Fruit fly (Drosophila melanogaster) whole organism, embryonic: ENCODE measurements around the gene Ugt37A2.

Experiments
- Blimp-1 ChIP-seq: fragments of 200-800 bp; sonication (Bioruptor generic); optimal IDR thresholded peaks from 3 replicates; lab custom pipeline; 2018; ENCODE audit warnings: missing biosample characterization, missing genetic modification characterization, mild to moderate bottlenecking, moderate library complexity, missing genetic modification reagents
- CG10147 ChIP-seq: fragments of 200-800 bp; sonication (Bioruptor generic); optimal IDR thresholded peaks from 2 replicates; lab custom pipeline; 2019; ENCODE audit warnings: missing biosample characterization, mild to moderate bottlenecking, missing genetic modification characterization, moderate library complexity
- CG10565 ChIP-seq: fragments of 200-800 bp; sonication (Bioruptor generic); optimal IDR thresholded peaks from 3 replicates; lab custom pipeline; 2016; ENCODE audit warnings: missing biosample characterization, mild to moderate bottlenecking, missing genetic modification characterization
- CG10654 ChIP-seq: fragments of 200-800 bp; sonication (Bioruptor generic); optimal IDR thresholded peaks from 2 replicates; lab custom pipeline; 2016; ENCODE audit warnings: missing biosample characterization, missing genetic modification characterization
- CG11247 ChIP-seq: fragments of 200-800 bp; sonication (Bioruptor generic); IDR thresholded peaks from 2 replicates; pipeline ENCODE4 v1.3.6; 2022; ENCODE audit warnings: missing biosample characterization, missing genetic modification characterization
- CG11456 ChIP-seq: fragments of 200-800 bp; sonication (Bioruptor generic); IDR thresholded peaks from 3 replicates; pipeline ENCODE4 v1.3.6; 2022; ENCODE audit warnings: missing biosample characterization, missing genetic modification characterization
- CG11504 ChIP-seq: fragments of 200-800 bp; sonication (Bioruptor generic); optimal IDR thresholded peaks from 3 replicates; lab custom pipeline; 2019; ENCODE audit warnings: missing biosample characterization, mild to moderate bottlenecking, missing genetic modification characterization, moderate library complexity
- CG12659 ChIP-seq: fragments of 200-800 bp; sonication (Bioruptor generic); optimal IDR thresholded peaks from 3 replicates; lab custom pipeline; 2017; ENCODE audit warnings: mild to moderate bottlenecking, missing biosample characterization, missing genetic modification reagents, missing genetic modification characterization
- CG14667 ChIP-seq: fragments of 200-800 bp; sonication (Bioruptor generic); IDR thresholded peaks from 2 replicates; pipeline ENCODE4 v1.3.6; 2022; ENCODE audit warnings: missing biosample characterization, missing genetic modification characterization
- CG15514 ChIP-seq: fragments of 200-800 bp; sonication (Bioruptor generic); optimal IDR thresholded peaks from 3 replicates; lab custom pipeline; 2017; ENCODE audit warnings: missing biosample characterization, missing genetic modification characterization, mild to moderate bottlenecking, moderate library complexity, missing genetic modification reagents
- CG17359 ChIP-seq: fragments of 200-800 bp; sonication (Bioruptor generic); optimal IDR thresholded peaks from 3 replicates; lab custom pipeline; 2018; ENCODE audit warnings: missing biosample characterization, mild to moderate bottlenecking, missing genetic modification characterization, moderate library complexity
- CG17361 ChIP-seq: fragments of 200-800 bp; sonication (Bioruptor generic); IDR thresholded peaks from 3 replicates; pipeline ENCODE4 v1.3.6; 2022; ENCODE audit warnings: missing biosample characterization, missing genetic modification characterization
- CG18262 ChIP-seq: fragments of 200-800 bp; optimal IDR thresholded peaks from 3 replicates; lab custom pipeline; 2019; ENCODE audit warnings: missing biosample characterization, mild to moderate bottlenecking, missing genetic modification characterization, moderate library complexity
- CG3838 ChIP-seq: fragments of 200-800 bp; sonication (Bioruptor generic); optimal IDR thresholded peaks from 3 replicates; lab custom pipeline; 2016; ENCODE audit warnings: missing biosample characterization, missing genetic modification characterization
- CG7839 ChIP-seq: fragments of 200-800 bp; sonication (Bioruptor generic); optimal IDR thresholded peaks from 3 replicates; lab custom pipeline; 2018; ENCODE audit warnings: missing biosample characterization, mild to moderate bottlenecking, missing genetic modification characterization, moderate library complexity
- CG7987 ChIP-seq: fragments of 200-800 bp; sonication (Bioruptor generic); optimal IDR thresholded peaks from 2 replicates; lab custom pipeline; 2018; ENCODE audit warnings: missing biosample characterization, mild to moderate bottlenecking, missing genetic modification characterization, moderate library complexity
- CG8290 ChIP-seq, 3 experiments: fragments of 200-800 bp; sonication (Bioruptor generic); optimal IDR thresholded peaks; 2 replicates each; lab custom pipeline; 2016 to 2019; ENCODE audit warnings: missing biosample characterization in 3 of 3, missing genetic modification characterization in 3 of 3, mild to moderate bottlenecking in 2 of 3, moderate library complexity in 1 of 3
- CG8388 ChIP-seq: fragments of 200-800 bp; sonication (Bioruptor generic); optimal IDR thresholded peaks from 2 replicates; lab custom pipeline; 2019; ENCODE audit warnings: missing biosample characterization, mild to moderate bottlenecking, missing genetic modification characterization, moderate library complexity
- CTCF ChIP-seq: fragments of 200-800 bp; sonication (Bioruptor generic); optimal IDR thresholded peaks from 2 replicates; lab custom pipeline; 2017; ENCODE audit warnings: missing biosample characterization, mild to moderate bottlenecking, missing genetic modification characterization, moderate library complexity
- D19A ChIP-seq: fragments of 200-800 bp; optimal IDR thresholded peaks from 3 replicates; lab custom pipeline; 2019; ENCODE audit warnings: missing biosample characterization, mild to moderate bottlenecking, missing genetic modification characterization, moderate library complexity
- D19B ChIP-seq: fragments of 200-800 bp; sonication (Bioruptor generic); optimal IDR thresholded peaks from 2 replicates; lab custom pipeline; 2017; ENCODE audit warnings: missing biosample characterization, mild to moderate bottlenecking, missing genetic modification characterization
- Deaf1 ChIP-seq: fragments of 200-800 bp; optimal IDR thresholded peaks from 3 replicates; lab custom pipeline; 2019; ENCODE audit warnings: missing biosample characterization, mild to moderate bottlenecking, missing genetic modification characterization, moderate library complexity
- Dip2 ChIP-seq: fragments of 200-800 bp; sonication (Bioruptor generic); IDR thresholded peaks from 2 replicates; pipeline ENCODE4 v1.3.6; 2022; ENCODE audit warnings: missing biosample characterization, missing genetic modification characterization
- Fer2 ChIP-seq: fragments of 200-800 bp; sonication (Bioruptor generic); optimal IDR thresholded peaks from 2 replicates; lab custom pipeline; 2018; ENCODE audit warnings: missing biosample characterization, mild to moderate bottlenecking, missing genetic modification characterization, moderate library complexity
- HmgD ChIP-seq: fragments of 200-800 bp; sonication (Bioruptor generic); optimal IDR thresholded peaks from 3 replicates; lab custom pipeline; 2016; ENCODE audit warnings: missing biosample characterization, missing genetic modification characterization
- HmgZ ChIP-seq: fragments of 200-800 bp; sonication (Bioruptor generic); optimal IDR thresholded peaks from 2 replicates; lab custom pipeline; 2018; ENCODE audit warnings: missing biosample characterization, mild to moderate bottlenecking, missing genetic modification characterization
- Hmr ChIP-seq: fragments of 200-800 bp; sonication (Bioruptor generic); optimal IDR thresholded peaks from 3 replicates; lab custom pipeline; 2017; ENCODE audit warnings: mild to moderate bottlenecking, missing biosample characterization, missing genetic modification reagents, missing genetic modification characterization
- Hr51 ChIP-seq, 2 experiments: fragments of 200-800 bp; sonication (Bioruptor generic); optimal IDR thresholded peaks; 2 replicates in 1 of 2; 3 replicates in 1 of 2; lab custom pipeline; 2016 to 2018; ENCODE audit warnings: missing biosample characterization in 2 of 2, missing genetic modification characterization in 2 of 2, mild to moderate bottlenecking in 1 of 2, moderate library complexity in 1 of 2
- Med ChIP-seq: fragments of 200-800 bp; sonication (Bioruptor generic); peaks from one replicate; lab custom pipeline; 2016; ENCODE audit warnings: missing biosample characterization, missing genetic modification characterization, mild to moderate bottlenecking, inconsistent platforms, moderate library complexity
- Meics ChIP-seq: fragments of 200-800 bp; sonication (Bioruptor generic); optimal IDR thresholded peaks from 2 replicates; lab custom pipeline; 2017; ENCODE audit warnings: missing biosample characterization, mild to moderate bottlenecking, missing genetic modification characterization
- NFAT ChIP-seq: fragments of 200-800 bp; sonication (Bioruptor generic); IDR thresholded peaks from 2 replicates; pipeline ENCODE4 v1.3.6; 2022; ENCODE audit warnings: missing biosample characterization, missing genetic modification characterization
- Nf-YC ChIP-seq: fragments of 200-800 bp; optimal IDR thresholded peaks from 3 replicates; lab custom pipeline; 2019; ENCODE audit warnings: missing biosample characterization, mild to moderate bottlenecking, missing genetic modification characterization, moderate library complexity
- Opbp ChIP-seq: fragments of 200-800 bp; sonication (Bioruptor generic); IDR thresholded peaks from 3 replicates; pipeline ENCODE4 v1.3.6; 2022; ENCODE audit warnings: missing biosample characterization, missing genetic modification characterization; ENCODE audit not compliant: partially characterized antibody
- Pdp1 ChIP-seq, 2 experiments: fragments of 200-800 bp; sonication (Bioruptor generic); optimal IDR thresholded peaks; 3 replicates each; lab custom pipeline; 2016; ENCODE audit warnings: missing biosample characterization in 2 of 2, missing genetic modification characterization in 2 of 2, mild to moderate bottlenecking in 1 of 2, moderate library complexity in 1 of 2
- Poxn ChIP-seq: fragments of 200-800 bp; sonication (Bioruptor generic); IDR thresholded peaks from 2 replicates; pipeline ENCODE4 v1.3.6; 2022; ENCODE audit warnings: missing biosample characterization, missing genetic modification characterization
- Xbp1 ChIP-seq: fragments of 200-800 bp; sonication (Bioruptor generic); optimal IDR thresholded peaks from 3 replicates; lab custom pipeline; 2016; ENCODE audit warnings: missing biosample characterization, mild to moderate bottlenecking, missing genetic modification characterization
- al ChIP-seq: fragments of 200-800 bp; sonication (Bioruptor generic); IDR thresholded peaks from 2 replicates; pipeline ENCODE4 v1.3.6; 2022; ENCODE audit warnings: missing biosample characterization, missing genetic modification characterization
- caup ChIP-seq: fragments of 200-800 bp; sonication (Bioruptor generic); optimal IDR thresholded peaks from 3 replicates; lab custom pipeline; 2017; ENCODE audit warnings: missing biosample characterization, mild to moderate bottlenecking, missing genetic modification characterization, moderate library complexity; ENCODE audit not compliant: severe bottlenecking
- chinmo ChIP-seq: fragments of 200-800 bp; sonication (Bioruptor generic); IDR thresholded peaks from 4 replicates; pipeline ENCODE4 v1.3.6; 2022; ENCODE audit warnings: missing biosample characterization, missing genetic modification characterization; ENCODE audit not compliant: partially characterized antibody
- chn ChIP-seq: fragments of 200-800 bp; sonication (Bioruptor generic); optimal IDR thresholded peaks from 2 replicates; lab custom pipeline; 2016; ENCODE audit warnings: missing biosample characterization, missing genetic modification characterization
- dan ChIP-seq: fragments of 200-800 bp; sonication (Bioruptor generic); IDR thresholded peaks from 2 replicates; pipeline ENCODE4 v1.3.6; 2022; ENCODE audit warnings: missing biosample characterization, missing genetic modification characterization
- dmrt99B ChIP-seq: fragments of 200-800 bp; sonication (Bioruptor generic); optimal IDR thresholded peaks from 2 replicates; lab custom pipeline; 2018; ENCODE audit warnings: missing biosample characterization, mild to moderate bottlenecking, missing genetic modification characterization, moderate library complexity
- dysf ChIP-seq: fragments of 200-800 bp; sonication (Bioruptor generic); IDR thresholded peaks from 3 replicates; pipeline ENCODE4 v1.3.6; 2022; ENCODE audit warnings: missing biosample characterization, missing genetic modification characterization
- exex ChIP-seq: fragments of 200-800 bp; sonication (Bioruptor generic); optimal IDR thresholded peaks from 4 replicates; lab custom pipeline; 2018; ENCODE audit warnings: missing biosample characterization, mild to moderate bottlenecking, missing genetic modification characterization, moderate library complexity
- ftz-f1 ChIP-seq: fragments of 200-800 bp; sonication (Bioruptor generic); optimal IDR thresholded peaks from 2 replicates; lab custom pipeline; 2016; ENCODE audit warnings: missing biosample characterization, missing genetic modification characterization
- gem ChIP-seq: fragments of 200-800 bp; sonication (Bioruptor generic); optimal IDR thresholded peaks from 2 replicates; lab custom pipeline; 2019; ENCODE audit warnings: missing biosample characterization, mild to moderate bottlenecking, missing genetic modification characterization, moderate library complexity
- onecut ChIP-seq: fragments of 200-800 bp; sonication (Bioruptor generic); IDR thresholded peaks from 2 replicates; pipeline ENCODE4 v1.3.6; 2022; ENCODE audit warnings: missing biosample characterization, missing genetic modification characterization
- psq ChIP-seq: fragments of 200-800 bp; sonication (Bioruptor generic); optimal IDR thresholded peaks from 2 replicates; lab custom pipeline; 2017; ENCODE audit warnings: missing biosample characterization, missing genetic modification characterization
- slou ChIP-seq: fragments of 200-800 bp; sonication (Bioruptor generic); optimal IDR thresholded peaks from 3 replicates; lab custom pipeline; 2016; ENCODE audit warnings: missing biosample characterization, missing genetic modification characterization

Ugt37A2 gene

dm6 chr3R:12723759-12724158, 15.7 kb upstream of the Ugt37A2 start (continued):
- TF ChIP-seq exex (tag; lab: Kevin White, UChicago) (peak; percentile 36), chinmo (GFP tag; lab: Robert Waterston, UW) (peak; percentile 53; the same call in 1 of the 4 replicates), CTCF (GFP tag; lab: Kevin White, UChicago) (peak; percentile 97), Hr51 (GFP tag; optimal IDR thresholded peaks at IDR 0.05; lab: Kevin White, UChicago) (peak in 1 of 2 experiments; percentile 16), CG18262 (tag; lab: Kevin White, UChicago) (peak; percentile 24), dysf (GFP tag; lab: Robert Waterston, UW) (peak; percentile 9; the same call in 1 of the 3 replicates), HmgZ (peak; percentile 2), CG3838 (GFP tag; lab: Kevin White, UChicago) (no peak), CG11247 (GFP tag; lab: Robert Waterston, UW) (0 out of 2 replicates have a peak, but pooled peaks have one; percentile 27), dan (GFP tag; lab: Robert Waterston, UW) (no peak), Med (GFP tag; lab: Kevin White, UChicago) (peak; percentile 80), CG7987 (GFP tag; lab: Kevin White, UChicago) (peak; percentile 19), chn (GFP tag; lab: Kevin White, UChicago) (no peak), Dip2 (GFP tag; lab: Robert Waterston, UW) (no peak), caup (GFP tag; lab: Kevin White, UChicago) (peak; percentile 6), CG11456 (GFP tag; lab: Robert Waterston, UW) (peak; percentile 68; the same call in 2 of the 3 replicates), Fer2 (tag; lab: Kevin White, UChicago) (no peak), D19A (tag; lab: Kevin White, UChicago) (peak; percentile 4), CG14667 (GFP tag; lab: Robert Waterston, UW) (no peak), CG10565 (GFP tag; lab: Kevin White, UChicago) (no peak), Deaf1 (peak; percentile 10), HmgD (no peak), Nf-YC (tag; lab: Kevin White, UChicago) (peak; percentile 29), slou (GFP tag; lab: Kevin White, UChicago) (no peak), NFAT (GFP tag; lab: Robert Waterston, UW) (peak; percentile 30; the same call in 1 of the 2 replicates), D19B (GFP tag; lab: Kevin White, UChicago) (no peak), CG10654 (GFP tag; lab: Kevin White, UChicago) (no peak), CG10147 (no peak), CG12659 (GFP tag; lab: Kevin White, UChicago) (peak; percentile 24), onecut (GFP tag; lab: Robert Waterston, UW) (peak; percentile 9; the same call in 1 of the 2 replicates), psq (GFP tag; lab: Kevin White, UChicago) (no peak), CG7839 (tag; lab: Kevin White, UChicago) (peak; percentile 29), CG17361 (GFP tag; lab: Robert Waterston, UW) (0 out of 3 replicates have a peak, but pooled peaks have one; percentile 25), Meics (GFP tag; lab: Kevin White, UChicago) (peak; percentile 36), CG15514 (GFP tag; lab: Kevin White, UChicago) (peak; percentile 20), ftz-f1 (GFP tag; lab: Kevin White, UChicago) (no peak), al (GFP tag; lab: Robert Waterston, UW) (no peak), Blimp-1 (GFP tag; lab: Kevin White, UChicago) (peak; percentile 26), Pdp1 (GFP tag; optimal IDR thresholded peaks at IDR 0.05; lab: Kevin White, UChicago) (peak in 1 of 2 experiments; percentile 37), CG8388 (GFP tag; lab: Kevin White, UChicago) (peak; percentile 49), gem (tag; lab: Kevin White, UChicago) (peak; percentile 39), Xbp1 (peak; percentile 24), Opbp (GFP tag; lab: Robert Waterston, UW) (no peak), Poxn (GFP tag; lab: Robert Waterston, UW) (no peak), CG11504 (tag; lab: Kevin White, UChicago) (peak; percentile 33), dmrt99B (tag; lab: Kevin White, UChicago) (peak; percentile 8), Hmr (GFP tag; lab: Kevin White, UChicago) (peak; percentile 22), CG8290 (GFP tag; optimal IDR thresholded peaks at IDR 0.05; lab: Kevin White, UChicago) (no peak), CG8290 (tag; optimal IDR thresholded peaks at IDR 0.05; lab: Kevin White, UChicago) (peak in 1 of 2 experiments; percentile 21), CG17359 (peak; percentile 45)
